Worm (Caenorhabditis elegans) whole organism, late embryonic: ENCODE results near the gene T26G10.3.

Experiments
- T23F11.4 ChIP-seq: fragments of 200-800 bp; sonication (Bioruptor generic); optimal IDR thresholded peaks from 2 replicates; lab custom pipeline; 2018; ENCODE audit warnings: mild to moderate bottlenecking, missing genetic modification characterization, missing compliant biosample characterization
- ceh-14 ChIP-seq: sonication (generic microtip); optimal IDR thresholded peaks from 2 replicates; lab custom pipeline; 2016; ENCODE audit warnings: missing genotype, missing genetic modification characterization, missing compliant biosample characterization
- dmd-4 ChIP-seq: sonication (generic microtip); optimal IDR thresholded peaks from 2 replicates; lab custom pipeline; 2016; ENCODE audit warnings: borderline replicate concordance, missing genetic modification characterization, missing compliant biosample characterization
- hlh-30 ChIP-seq: sonication (generic microtip); optimal IDR thresholded peaks from 2 replicates; lab custom pipeline; 2017; ENCODE audit warnings: antibody characterized with exemption, missing genetic modification characterization, missing compliant biosample characterization; ENCODE audit not compliant: insufficient read depth
- lim-6 ChIP-seq: sonication (generic microtip); optimal IDR thresholded peaks from 2 replicates; lab custom pipeline; 2016; ENCODE audit warnings: missing genetic modification characterization, missing compliant biosample characterization
- nhr-11 ChIP-seq: fragments of 150-350 bp; optimal IDR thresholded peaks from 2 replicates; lab custom pipeline; 2014; ENCODE audit warnings: missing biosample characterization, missing genetic modification characterization
- nhr-232 ChIP-seq: sonication (generic microtip); optimal IDR thresholded peaks from 2 replicates; lab custom pipeline; 2016; ENCODE audit warnings: missing genetic modification characterization, missing compliant biosample characterization
- sox-2 ChIP-seq: fragments of 200-800 bp; sonication (Bioruptor generic); IDR thresholded peaks from 2 replicates; pipeline ENCODE4 v1.3.6; 2022; ENCODE audit warnings: missing genetic modification reagents, missing genetic modification characterization, missing compliant biosample characterization

ce11 chrIII:9390007-9390406, 23.2 kb downstream of the T26G10.3 start, which contains the start of gene slc-17.2:
- TF ChIP-seq dmd-4 (tag; lab: Kevin White, UChicago) (no peak), hlh-30 (tag; lab: Kevin White, UChicago) (no peak), lim-6 (tag; lab: Kevin White, UChicago) (no peak), sox-2 (no peak), nhr-232 (no peak), nhr-11 (tag; lab: Kevin White, UChicago) (no peak), T23F11.4 (GFP tag; lab: Kevin White, UChicago) (no peak), ceh-14 (tag; lab: Kevin White, UChicago) (no peak)
